Worm (Caenorhabditis elegans): ENCODE data around the gene mec-10.

DNA sequence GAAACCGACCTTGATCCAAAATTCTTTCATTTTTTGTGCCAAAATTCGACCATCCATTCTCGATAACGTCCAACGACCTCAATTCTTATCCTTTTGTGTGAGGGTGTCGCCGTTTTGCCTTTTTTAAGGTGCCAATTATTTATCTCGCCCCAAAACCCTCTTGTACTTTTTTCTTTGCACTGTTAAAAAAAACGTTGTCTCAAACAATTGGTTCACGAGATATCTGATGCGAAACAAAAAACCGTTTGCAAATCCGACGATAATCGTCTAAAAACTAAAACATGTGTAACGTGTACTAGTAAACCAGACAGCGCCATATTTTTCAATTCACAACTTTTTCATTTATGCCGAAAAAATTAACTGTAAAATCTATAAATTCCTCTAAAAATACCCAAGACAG is 12.8 kb downstream of the mec-10 start, which contains the start of gene F16F9.3:
- TF ChIP-seq nhr-23 (tag; optimal IDR thresholded peaks at IDR 0.05) (no peak), R02D3.7 (tag; optimal IDR thresholded peaks at IDR 0.05) (no peak), nhr-129 (tag; optimal IDR thresholded peaks at IDR 0.05) (no peak), ceh-16 (tag; optimal IDR thresholded peaks at IDR 0.05) (no peak), egl-27 (tag; optimal IDR thresholded peaks at IDR 0.05) (no peak), lsy-2 (tag; optimal IDR thresholded peaks at IDR 0.05) (no peak), ztf-11 (tag; optimal IDR thresholded peaks at IDR 0.05) (no peak), nhr-237 (tag; optimal IDR thresholded peaks at IDR 0.05) (no peak)
